Fruit fly (Drosophila melanogaster): Measurements from ENCODE around the gene CG34428.

Gene CG34428

DNA sequence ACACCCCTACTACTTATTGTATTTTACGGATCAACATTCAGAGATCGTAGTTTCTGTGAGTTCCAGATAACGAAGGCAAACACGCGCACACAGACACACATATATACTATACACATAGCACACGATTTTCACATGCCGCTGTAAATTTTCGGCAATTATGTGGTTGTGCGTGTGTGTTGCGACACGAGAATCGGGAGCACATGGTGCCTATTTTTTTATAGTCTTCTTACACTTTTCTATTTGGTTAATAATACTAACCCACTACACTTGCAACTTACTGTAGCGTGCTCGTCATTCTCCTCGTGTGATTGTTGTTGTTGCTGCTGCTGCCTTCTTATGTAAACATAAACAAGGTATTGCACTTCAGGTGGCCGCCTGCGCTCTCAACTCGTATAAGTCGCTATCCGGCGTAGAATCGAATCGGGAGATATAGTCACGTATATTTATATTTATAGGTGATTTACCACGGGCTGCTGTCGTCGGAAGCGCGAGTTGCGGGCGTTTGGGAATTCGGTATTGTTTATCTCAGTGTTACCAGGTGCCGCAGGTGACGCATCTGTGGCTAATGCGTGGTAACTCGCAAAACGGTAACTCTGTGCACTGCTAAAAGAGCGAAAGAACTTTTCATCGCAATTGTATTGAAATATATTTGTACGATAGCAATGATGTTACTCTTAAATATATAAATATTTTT is 39.3 kb upstream of the CG34428 start, which contains the start of gene Adk2 (continued):
- TF ChIP-seq Jarid2 (GFP tag; optimal IDR thresholded peaks at IDR 0.05) (peak; percentile 13), CG16815 (GFP tag; optimal IDR thresholded peaks at IDR 0.05) (no peak), CG33213 (GFP tag; optimal IDR thresholded peaks at IDR 0.05) (peak; percentile 25), Elba2 (GFP tag; optimal IDR thresholded peaks at IDR 0.05) (peak; percentile 8), sug (tag; optimal IDR thresholded peaks at IDR 0.05) (no peak), Pdp1 (GFP tag; optimal IDR thresholded peaks at IDR 0.05) (peak in 1 of 2 experiments; percentile 89), E2f2 (GFP tag; IDR thresholded peaks at IDR 0.05) (peak; percentile 20; the same call in 1 of the 2 replicates)

DNA sequence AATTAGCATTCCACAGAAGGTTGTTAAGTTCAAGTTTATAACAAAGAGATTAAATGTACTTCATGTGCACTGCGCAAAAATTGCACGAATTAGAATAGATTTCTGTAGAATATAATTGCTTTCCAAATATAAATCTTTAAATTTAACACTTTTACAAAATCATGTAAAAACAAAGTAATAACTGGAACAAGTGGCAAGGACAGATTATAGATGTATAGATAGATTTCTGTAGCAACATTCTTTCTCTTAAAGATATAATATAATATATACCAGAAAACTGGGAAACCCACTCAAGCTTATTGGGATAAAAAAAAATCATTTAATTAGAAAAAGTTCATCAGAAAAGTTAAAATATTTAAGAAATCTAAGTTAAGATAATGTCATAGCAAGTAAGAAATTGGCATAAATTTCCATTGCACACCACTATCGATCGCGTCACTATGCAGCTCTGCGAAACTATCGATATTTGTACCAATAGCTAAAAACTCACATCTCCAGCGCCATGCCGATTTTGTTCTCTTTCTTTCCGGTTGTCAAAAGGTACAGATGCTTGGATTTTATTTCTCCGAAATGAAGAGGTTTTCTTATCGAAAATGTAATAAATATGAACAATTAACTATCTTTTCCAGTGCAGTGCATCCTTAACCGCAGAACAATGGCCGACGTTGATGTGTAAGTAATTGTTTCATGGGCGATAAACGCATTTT is 38.6 kb upstream of the CG34428 start, which contains the start of gene RpS12:
RpS12 (plus strand) TSS at position 499 of the 707 bp plus-strand sequence.
- TF ChIP-seq CG3065 (GFP tag; optimal IDR thresholded peaks at IDR 0.05) (no peak), esg (GFP tag; conservative IDR thresholded peaks at IDR 0.05) (peak; percentile 19; the same call in 1 of the 2 replicates), CG14860 (GFP tag; IDR thresholded peaks at IDR 0.05; ENCODE audit: partially characterized antibody) (peak; percentile 49), CG17385 (GFP tag; optimal IDR thresholded peaks at IDR 0.05) (peak; percentile 78), CG8924 (tag; optimal IDR thresholded peaks at IDR 0.05) (peak; percentile 55), TFAM (GFP tag; optimal IDR thresholded peaks at IDR 0.05) (peak; percentile 27), lab (GFP tag; optimal IDR thresholded peaks at IDR 0.05) (peak; percentile 90), sug (tag; optimal IDR thresholded peaks at IDR 0.05) (peak; percentile 53), CG10274 (GFP tag; optimal IDR thresholded peaks at IDR 0.05) (peak; percentile 63), CG17829 (tag; optimal IDR thresholded peaks at IDR 0.05) (peak; percentile 35), al (GFP tag; IDR thresholded peaks at IDR 0.05) (peak; percentile 58), CG14667 (GFP tag; IDR thresholded peaks at IDR 0.05) (peak; percentile 46), CG5245 (GFP tag; optimal IDR thresholded peaks at IDR 0.05) (peak; percentile 27), insv (GFP tag; optimal IDR thresholded peaks at IDR 0.05) (peak in 1 of 2 experiments; percentile 62), klu (GFP tag; IDR thresholded peaks at IDR 0.05) (no peak), CG7556 (GFP tag; optimal IDR thresholded peaks at IDR 0.05) (peak; percentile 12), Dll (GFP tag; IDR thresholded peaks at IDR 0.05; ENCODE audit: partially characterized antibody) (peak; percentile 76), CG11456 (GFP tag; IDR thresholded peaks at IDR 0.05) (peak; percentile 91), cas (GFP tag; IDR thresholded peaks at IDR 0.05) (peak; percentile 79), hkb (optimal IDR thresholded peaks at IDR 0.05) (no peak), hkb (GFP tag; IDR thresholded peaks at IDR 0.05) (peak; percentile 76), CG1233 (GFP tag; optimal IDR thresholded peaks at IDR 0.05) (peak; percentile 77), slou (GFP tag; optimal IDR thresholded peaks at IDR 0.05) (peak; percentile 65), CG1024 (GFP tag; IDR thresholded peaks at IDR 0.05) (peak; percentile 70), Sox100B (GFP tag; optimal IDR thresholded peaks at IDR 0.05) (peak; percentile 65), Jarid2 (GFP tag; optimal IDR thresholded peaks at IDR 0.05) (peak; percentile 70), CG17361 (GFP tag; IDR thresholded peaks at IDR 0.05) (peak; percentile 70), CG11695 (GFP tag; IDR thresholded peaks at IDR 0.05) (no peak), CG9727 (GFP tag; optimal IDR thresholded peaks at IDR 0.05) (peak; percentile 77), CG14710 (tag; optimal IDR thresholded peaks at IDR 0.05) (peak; percentile 73), CG6854 (GFP tag; optimal IDR thresholded peaks at IDR 0.05) (peak; percentile 68), bowl (GFP tag; IDR thresholded peaks at IDR 0.05) (peak; percentile 54; the same call in 1 of the 2 replicates), cg (GFP tag; optimal IDR thresholded peaks at IDR 0.05) (no peak), CG30020 (tag; optimal IDR thresholded peaks at IDR 0.05) (peak; percentile 81), D (optimal IDR thresholded peaks at IDR 0.05) (no peak), D (GFP tag; optimal IDR thresholded peaks at IDR 0.05) (peak; percentile 54), Sox102F (GFP tag; optimal IDR thresholded peaks at IDR 0.05) (peak; percentile 34), CG12391 (tag; optimal IDR thresholded peaks at IDR 0.05) (peak; percentile 73), H15 (GFP tag; IDR thresholded peaks at IDR 0.05) (peak; percentile 79; the same call in 2 of the 3 replicates), phol (tag; optimal IDR thresholded peaks at IDR 0.05) (peak; percentile 88), CG11504 (tag; optimal IDR thresholded peaks at IDR 0.05) (peak; percentile 59)

Measured in whole organism, embryonic.